Fruit fly (Drosophila melanogaster): ENCODE measurements around the gene mRpL28.

dm6 chr2L:4971329-4971798 lies 2.4 kb upstream of the mRpL28 start, which contains the start of gene CG14043:
- TF ChIP-seq Eip78C (GFP tag), result no peak
- TF ChIP-seq Blimp-1 (GFP tag; optimal IDR thresholded peaks at IDR 0.05), result no peak
- TF ChIP-seq CG7368 (GFP tag; optimal IDR thresholded peaks at IDR 0.05), result no peak
- TF ChIP-seq CG11762 (GFP tag; optimal IDR thresholded peaks at IDR 0.05; ENCODE audit: insufficient read depth), result no peak
- TF ChIP-seq Lpt (GFP tag; optimal IDR thresholded peaks at IDR 0.05), result no peak
- TF ChIP-seq Gug (GFP tag; IDR thresholded peaks at IDR 0.05), result no peak
- TF ChIP-seq salr (GFP tag; optimal IDR thresholded peaks at IDR 0.05), result no peak
- TF ChIP-seq Hr38 (GFP tag; optimal IDR thresholded peaks at IDR 0.05), result no peak
- TF ChIP-seq Ets96B (tag; optimal IDR thresholded peaks at IDR 0.05), result no peak
- TF ChIP-seq CG16779 (tag; optimal IDR thresholded peaks at IDR 0.05), result no peak
- TF ChIP-seq eg (GFP tag; IDR thresholded peaks at IDR 0.05), result no peak
- TF ChIP-seq CG4318 (GFP tag; optimal IDR thresholded peaks at IDR 0.05), result no peak
